Worm (Caenorhabditis elegans): ENCODE data around the gene R05H5.3.

- TF ChIP-seq elt-3 (tag; optimal IDR thresholded peaks at IDR 0.05) (no peak), unc-62 (GFP tag; optimal IDR thresholded peaks at IDR 0.05) (no peak), nhr-12 (tag; optimal IDR thresholded peaks at IDR 0.05) (no peak), lsy-2 (tag; optimal IDR thresholded peaks at IDR 0.05) (no peak), mab-5 (tag; optimal IDR thresholded peaks at IDR 0.05) (no peak), unc-39 (tag; optimal IDR thresholded peaks at IDR 0.05) (no peak)
Observed at ce11 chrII:10199906-10200305, 2.5 kb downstream of the R05H5.3 start, which contains the start of gene R05H5.4.

All from whole organism, mixed stage, embryonic.